Worm (Caenorhabditis elegans) whole organism, L2 larva: Measurements from ENCODE around the gene dhrr-1.

Experiments used
- C34F6.9 ChIP-seq: fragments of 150-350 bp; optimal IDR thresholded peaks from 2 replicates; lab custom pipeline; 2014; ENCODE audit warnings: missing biosample characterization, missing genetic modification characterization
- F13H6.1 ChIP-seq: sonication (generic microtip); optimal IDR thresholded peaks from 2 replicates; lab custom pipeline; 2016; ENCODE audit warnings: missing genetic modification characterization, missing compliant biosample characterization
- R02D3.7 ChIP-seq: fragments of 150-350 bp; optimal IDR thresholded peaks from 2 replicates; lab custom pipeline; 2014; ENCODE audit warnings: missing biosample characterization, missing genetic modification characterization
- Y55F3AM.14 ChIP-seq: fragments of 200-800 bp; sonication (Bioruptor generic); optimal IDR thresholded peaks from 2 replicates; lab custom pipeline; 2018; ENCODE audit warnings: mild to moderate bottlenecking, missing genetic modification characterization, missing compliant biosample characterization
- ZK546.5 ChIP-seq: sonication (generic microtip); optimal IDR thresholded peaks from 2 replicates; lab custom pipeline; 2017; ENCODE audit warnings: missing biosample characterization, missing genetic modification characterization
- alr-1 ChIP-seq: fragments of 150-350 bp; optimal IDR thresholded peaks from 2 replicates; lab custom pipeline; 2014; ENCODE audit warnings: missing biosample characterization, missing genetic modification characterization
- aly-2 ChIP-seq: fragments of 150-350 bp; optimal IDR thresholded peaks from 2 replicates; lab custom pipeline; 2014; ENCODE audit warnings: missing biosample characterization, missing genetic modification characterization
- blmp-1 ChIP-seq: sonication (generic microtip); optimal IDR thresholded peaks from 2 replicates; lab custom pipeline; 2017; ENCODE audit warnings: missing genetic modification characterization, mild to moderate bottlenecking, missing compliant biosample characterization, antibody characterized with exemption, moderate library complexity; ENCODE audit not compliant: insufficient read depth
- ceh-16 ChIP-seq: fragments of 150-350 bp; optimal IDR thresholded peaks from 2 replicates; lab custom pipeline; 2014; ENCODE audit warnings: missing biosample characterization, missing genetic modification characterization
- ceh-82 ChIP-seq: fragments of 150-350 bp; optimal IDR thresholded peaks from 2 replicates; lab custom pipeline; 2014; ENCODE audit warnings: missing biosample characterization, missing genetic modification characterization
- crh-2 ChIP-seq: sonication (generic microtip); optimal IDR thresholded peaks from 2 replicates; lab custom pipeline; 2017; ENCODE audit warnings: missing biosample characterization, missing genetic modification characterization
- dmd-4 ChIP-seq: sonication (generic microtip); optimal IDR thresholded peaks from 2 replicates; lab custom pipeline; 2017; ENCODE audit warnings: missing biosample characterization, missing genetic modification characterization
- egl-27 ChIP-seq: sonication (generic microtip); optimal IDR thresholded peaks from 3 replicates; lab custom pipeline; 2017; ENCODE audit warnings: missing biosample characterization, missing genetic modification reagents, missing genetic modification characterization
- elt-1 ChIP-seq: fragments of 150-350 bp; optimal IDR thresholded peaks from 2 replicates; lab custom pipeline; 2014; ENCODE audit warnings: missing biosample characterization, missing genetic modification characterization
- elt-3 ChIP-seq: sonication (generic microtip); optimal IDR thresholded peaks from 2 replicates; lab custom pipeline; 2017; ENCODE audit warnings: missing biosample characterization, missing genetic modification characterization
- fos-1 ChIP-seq: fragments of 150-350 bp; optimal IDR thresholded peaks from 2 replicates; lab custom pipeline; 2014; ENCODE audit warnings: missing biosample characterization, missing genetic modification characterization
- gmeb-1 ChIP-seq: fragments of 150-350 bp; optimal IDR thresholded peaks from 2 replicates; lab custom pipeline; 2014; ENCODE audit warnings: missing biosample characterization, missing genetic modification characterization
- lin-11 ChIP-seq: fragments of 150-350 bp; sonication (generic microtip); optimal IDR thresholded peaks from 2 replicates; lab custom pipeline; 2014; ENCODE audit warnings: missing biosample characterization, missing genetic modification characterization, inconsistent platforms, mixed read lengths
- lin-13 ChIP-seq: fragments of 150-350 bp; optimal IDR thresholded peaks from 2 replicates; lab custom pipeline; 2014; ENCODE audit warnings: missing biosample characterization, missing genetic modification reagents, missing genetic modification characterization
- lin-39 ChIP-seq: fragments of 150-350 bp; optimal IDR thresholded peaks from 2 replicates; lab custom pipeline; 2014; ENCODE audit warnings: missing biosample characterization, missing genetic modification reagents, missing genetic modification characterization
- lsy-2 ChIP-seq, 2 experiments: fragments of 150-350 bp in 1 of 2; sonication (generic microtip) in 1 of 2; optimal IDR thresholded peaks; 2 replicates each; lab custom pipeline; 2014 to 2017; ENCODE audit warnings: missing biosample characterization in 2 of 2, missing genetic modification characterization in 2 of 2
- mab-5 ChIP-seq: fragments of 150-350 bp; optimal IDR thresholded peaks from 2 replicates; lab custom pipeline; 2014; ENCODE audit warnings: missing biosample characterization, missing genetic modification characterization
- mbf-1 ChIP-seq: sonication (generic microtip); optimal IDR thresholded peaks from 2 replicates; lab custom pipeline; 2017; ENCODE audit warnings: missing biosample characterization, missing genetic modification characterization
- mdl-1 ChIP-seq, 2 experiments: fragments of 150-350 bp in 1 of 2; sonication (generic microtip) in 1 of 2; optimal IDR thresholded peaks; 2 replicates each; lab custom pipeline; 2017; ENCODE audit warnings: missing biosample characterization in 2 of 2, missing genetic modification characterization in 2 of 2
- nhr-10 ChIP-seq: sonication (generic microtip); optimal IDR thresholded peaks from 2 replicates; lab custom pipeline; 2017; ENCODE audit warnings: missing biosample characterization, missing genetic modification characterization
- nhr-11 ChIP-seq: fragments of 150-350 bp; optimal IDR thresholded peaks from 2 replicates; lab custom pipeline; 2014; ENCODE audit warnings: missing biosample characterization, missing genetic modification characterization
- nhr-12 ChIP-seq: fragments of 150-350 bp; optimal IDR thresholded peaks from 2 replicates; lab custom pipeline; 2014; ENCODE audit warnings: missing biosample characterization, missing genetic modification characterization
- nhr-129 ChIP-seq: fragments of 150-350 bp; optimal IDR thresholded peaks from 2 replicates; lab custom pipeline; 2014; ENCODE audit warnings: missing biosample characterization, missing genetic modification characterization
- nhr-21 ChIP-seq: fragments of 150-350 bp; optimal IDR thresholded peaks from 2 replicates; lab custom pipeline; 2014; ENCODE audit warnings: missing biosample characterization, missing genetic modification characterization
- nhr-23 ChIP-seq: fragments of 150-350 bp; optimal IDR thresholded peaks from 2 replicates; lab custom pipeline; 2014; ENCODE audit warnings: missing biosample characterization, missing genetic modification reagents, missing genetic modification characterization
- nhr-237 ChIP-seq: fragments of 150-350 bp; optimal IDR thresholded peaks from 2 replicates; lab custom pipeline; 2014; ENCODE audit warnings: missing biosample characterization, missing genetic modification characterization
- nhr-25 ChIP-seq: fragments of 150-350 bp; sonication (generic microtip); optimal IDR thresholded peaks from 3 replicates; lab custom pipeline; 2014; ENCODE audit warnings: missing biosample characterization, missing genetic modification characterization
- nhr-6 ChIP-seq: fragments of 150-350 bp; optimal IDR thresholded peaks from 2 replicates; lab custom pipeline; 2014; ENCODE audit warnings: missing biosample characterization, missing genetic modification characterization
- nhr-77 ChIP-seq: fragments of 150-350 bp; optimal IDR thresholded peaks from 2 replicates; lab custom pipeline; 2014; ENCODE audit warnings: missing biosample characterization, missing genetic modification characterization
- peb-1 ChIP-seq: fragments of 150-350 bp; optimal IDR thresholded peaks from 2 replicates; lab custom pipeline; 2014; ENCODE audit warnings: missing biosample characterization, missing genetic modification characterization
- sem-4 ChIP-seq: fragments of 150-350 bp; optimal IDR thresholded peaks from 2 replicates; lab custom pipeline; 2014; ENCODE audit warnings: missing biosample characterization, missing genetic modification reagents, missing genetic modification characterization
- skn-1 ChIP-seq: sonication (generic microtip); optimal IDR thresholded peaks from 2 replicates; lab custom pipeline; 2017; ENCODE audit warnings: missing biosample characterization, missing genetic modification characterization
- sma-3 ChIP-seq: sonication (generic microtip); optimal IDR thresholded peaks from 2 replicates; lab custom pipeline; 2016; ENCODE audit warnings: missing genetic modification reagents, missing genetic modification characterization, missing compliant biosample characterization
- sma-9 ChIP-seq, 2 experiments: fragments of 150-350 bp in 1 of 2; sonication (generic microtip) in 1 of 2; optimal IDR thresholded peaks; 2 replicates each; lab custom pipeline; 2014 to 2016; ENCODE audit warnings: missing genetic modification characterization in 2 of 2, mild to moderate bottlenecking in 1 of 2, missing biosample characterization in 1 of 2, missing compliant biosample characterization in 1 of 2, missing genetic modification reagents in 1 of 2, moderate library complexity in 1 of 2
- unc-39 ChIP-seq: fragments of 150-350 bp; optimal IDR thresholded peaks from 2 replicates; lab custom pipeline; 2014; ENCODE audit warnings: missing biosample characterization, missing genetic modification characterization
- unc-55 ChIP-seq: fragments of 150-350 bp; sonication (generic microtip); optimal IDR thresholded peaks from 3 replicates; lab custom pipeline; 2014; ENCODE audit warnings: missing biosample characterization, missing genetic modification reagents, missing genetic modification characterization
- unc-62 ChIP-seq: fragments of 150-350 bp; optimal IDR thresholded peaks from 2 replicates; lab custom pipeline; 2014; ENCODE audit warnings: missing biosample characterization, missing genetic modification reagents, missing genetic modification characterization
- zag-1 ChIP-seq: fragments of 150-350 bp; optimal IDR thresholded peaks from 2 replicates; lab custom pipeline; 2014; ENCODE audit warnings: missing biosample characterization, missing genetic modification characterization
- ztf-1 ChIP-seq: fragments of 200-800 bp; sonication (Bioruptor generic); conservative IDR thresholded peaks from 2 replicates; pipeline ENCODE4 v1.3.6; 2022; ENCODE audit warnings: missing genetic modification characterization, missing compliant biosample characterization
- ztf-11 ChIP-seq: sonication (generic microtip); optimal IDR thresholded peaks from 2 replicates; lab custom pipeline; 2017; ENCODE audit warnings: missing biosample characterization, missing genetic modification characterization
- ztf-4 ChIP-seq: fragments of 150-350 bp; optimal IDR thresholded peaks from 2 replicates; lab custom pipeline; 2014; ENCODE audit warnings: missing biosample characterization, missing genetic modification characterization

Gene dhrr-1

DNA sequence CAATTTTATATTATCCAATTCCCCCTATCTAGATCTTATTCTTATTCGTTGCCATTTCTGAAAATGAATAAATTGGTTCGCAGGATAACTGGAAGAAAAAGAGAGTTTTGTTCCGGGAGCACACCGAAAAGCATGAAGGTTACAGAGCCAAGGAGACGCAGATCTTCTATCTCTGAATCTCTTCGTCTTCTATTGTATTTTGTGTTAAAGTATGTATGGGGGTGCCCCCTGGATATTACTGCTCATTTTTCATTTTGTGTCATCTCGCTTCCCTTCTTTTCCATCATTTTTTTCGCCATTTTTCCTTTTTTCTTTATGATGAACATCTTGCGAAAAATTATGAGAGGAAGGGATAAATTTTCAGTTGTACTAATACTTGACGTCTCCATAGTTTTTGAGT is 10.8 kb upstream of the dhrr-1 start:
- TF ChIP-seq elt-1 (tag; lab: Kevin White, UChicago): no peak
- no peak for TF ChIP-seq sma-3
- TF ChIP-seq sma-9 (GFP tag; optimal IDR thresholded peaks at IDR 0.05; lab: Kevin White, UChicago): no peak
- TF ChIP-seq sma-9 (tag; optimal IDR thresholded peaks at IDR 0.05; lab: Kevin White, UChicago): no peak
- peak; percentile 32 for TF ChIP-seq C34F6.9
- TF ChIP-seq crh-2 (tag; lab: Kevin White, UChicago): no peak
- TF ChIP-seq ZK546.5 (tag; lab: Kevin White, UChicago): no peak
- peak in 1 of 2 experiments; percentile 14 for TF ChIP-seq lsy-2 (tag; optimal IDR thresholded peaks at IDR 0.05; lab: Kevin White, UChicago)
- no peak for TF ChIP-seq ztf-1 (GFP tag; lab: Robert Waterston, UW)
- TF ChIP-seq nhr-23 (tag; lab: Kevin White, UChicago): no peak
- TF ChIP-seq fos-1 (tag; lab: Kevin White, UChicago): no peak

DNA sequence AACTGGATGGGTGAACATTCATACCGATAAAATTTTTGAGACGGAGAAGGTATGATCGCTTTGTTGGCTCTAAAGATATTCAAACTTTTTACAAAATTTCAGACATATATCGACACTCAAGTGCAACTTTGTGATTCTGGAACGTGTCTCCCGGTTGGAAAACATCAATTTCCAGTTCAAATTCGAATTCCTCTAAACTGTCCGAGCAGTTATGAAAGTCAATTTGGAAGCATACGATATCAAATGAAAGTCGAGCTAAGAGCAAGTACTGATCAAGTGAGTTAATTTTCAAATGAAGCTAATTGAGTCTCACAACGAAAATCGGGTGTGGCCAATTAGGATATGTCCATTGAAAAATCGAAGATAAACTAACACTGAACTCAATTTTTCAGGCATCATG is 10.1 kb upstream of the dhrr-1 start:
- TF ChIP-seq blmp-1 (no peak), elt-3 (no peak), elt-1 (tag; lab: Kevin White, UChicago) (no peak), C34F6.9 (no peak), nhr-6 (tag; lab: Kevin White, UChicago) (no peak), sma-3 (no peak), nhr-77 (tag; lab: Kevin White, UChicago) (no peak), lin-39 (tag; lab: Kevin White, UChicago) (no peak), ceh-16 (tag; lab: Kevin White, UChicago) (no peak), gmeb-1 (no peak), sem-4 (tag; lab: Kevin White, UChicago) (no peak), ceh-82 (tag; lab: Kevin White, UChicago) (no peak), nhr-10 (tag; lab: Kevin White, UChicago) (no peak), dmd-4 (tag; lab: Kevin White, UChicago) (no peak), nhr-237 (no peak), mab-5 (tag; lab: Kevin White, UChicago) (no peak), nhr-129 (no peak), nhr-23 (tag; lab: Kevin White, UChicago) (no peak), F13H6.1 (tag; lab: Kevin White, UChicago) (no peak), unc-55 (GFP tag; lab: Kevin White, UChicago) (no peak)

DNA sequence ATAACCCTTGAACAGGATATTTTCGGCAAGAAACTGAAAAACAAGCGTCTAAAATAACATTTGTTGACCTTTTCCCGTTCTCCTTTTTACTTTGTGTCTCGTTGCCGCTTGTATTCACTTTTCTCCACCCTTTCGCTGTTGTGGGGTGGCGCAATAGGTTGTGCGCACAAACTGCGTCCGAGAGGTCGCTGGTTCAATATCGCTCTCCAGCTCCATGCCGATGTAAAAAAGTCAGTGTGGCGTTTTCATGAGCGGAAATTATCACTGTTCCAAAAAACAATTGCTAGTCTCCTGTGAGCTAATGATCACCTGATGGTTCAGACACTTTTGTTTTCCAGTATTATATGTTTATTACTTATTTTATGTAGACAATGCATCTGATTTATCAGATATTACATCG is 6.9 kb upstream of the dhrr-1 start:
- TF ChIP-seq Y55F3AM.14 (peak; percentile 45), skn-1 (tag; lab: Kevin White, UChicago) (no peak), mbf-1 (tag; lab: Kevin White, UChicago) (no peak), mdl-1 (tag; optimal IDR thresholded peaks at IDR 0.05; lab: Kevin White, UChicago) (peak in 1 of 2 experiments; percentile 17), ceh-82 (tag; lab: Kevin White, UChicago) (no peak), R02D3.7 (tag; lab: Kevin White, UChicago) (no peak), nhr-23 (tag; lab: Kevin White, UChicago) (no peak), lsy-2 (tag; optimal IDR thresholded peaks at IDR 0.05; lab: Kevin White, UChicago) (peak; percentile 63 to 70), nhr-25 (tag; lab: Kevin White, UChicago) (no peak), fos-1 (tag; lab: Kevin White, UChicago) (peak; percentile 88), sem-4 (tag; lab: Kevin White, UChicago) (peak; percentile 40), peb-1 (tag; lab: Kevin White, UChicago) (no peak), blmp-1 (no peak), ztf-11 (tag; lab: Kevin White, UChicago) (no peak), nhr-10 (tag; lab: Kevin White, UChicago) (no peak), ceh-16 (tag; lab: Kevin White, UChicago) (no peak), dmd-4 (tag; lab: Kevin White, UChicago) (no peak), F13H6.1 (tag; lab: Kevin White, UChicago) (peak; percentile 60), C34F6.9 (peak; percentile 81), lin-13 (peak; percentile 66), nhr-12 (tag; lab: Kevin White, UChicago) (no peak), alr-1 (tag; lab: Kevin White, UChicago) (no peak), ztf-1 (GFP tag; lab: Robert Waterston, UW) (no peak), nhr-6 (tag; lab: Kevin White, UChicago) (no peak), ZK546.5 (tag; lab: Kevin White, UChicago) (no peak), elt-3 (no peak), nhr-11 (tag; lab: Kevin White, UChicago) (no peak), sma-3 (peak; percentile 68), nhr-21 (tag; lab: Kevin White, UChicago) (peak; percentile 63), mab-5 (tag; lab: Kevin White, UChicago) (no peak), nhr-237 (no peak), unc-55 (GFP tag; lab: Kevin White, UChicago) (peak; percentile 57), lin-11 (tag; lab: Kevin White, UChicago) (peak; percentile 79), elt-1 (tag; lab: Kevin White, UChicago) (no peak), unc-62 (no peak), zag-1 (tag; lab: Kevin White, UChicago) (peak; percentile 25), egl-27 (tag; lab: Kevin White, UChicago) (peak; percentile 29), ztf-4 (tag; lab: Kevin White, UChicago) (no peak), aly-2 (no peak), unc-39 (tag; lab: Kevin White, UChicago) (no peak), nhr-77 (tag; lab: Kevin White, UChicago) (no peak), crh-2 (tag; lab: Kevin White, UChicago) (peak; percentile 55), lin-39 (tag; lab: Kevin White, UChicago) (no peak), sma-9 (GFP tag; optimal IDR thresholded peaks at IDR 0.05; lab: Kevin White, UChicago) (peak; percentile 83), sma-9 (tag; optimal IDR thresholded peaks at IDR 0.05; lab: Kevin White, UChicago) (no peak)
